Fruit fly (Drosophila melanogaster): ENCODE results near the gene CG2698.

Gene CG2698

dm6 chr3R:7972179-7972578 lies 29.2 kb upstream of the CG2698 start:
- TF ChIP-seq noc (tag; optimal IDR thresholded peaks at IDR 0.05), result no peak

DNA sequence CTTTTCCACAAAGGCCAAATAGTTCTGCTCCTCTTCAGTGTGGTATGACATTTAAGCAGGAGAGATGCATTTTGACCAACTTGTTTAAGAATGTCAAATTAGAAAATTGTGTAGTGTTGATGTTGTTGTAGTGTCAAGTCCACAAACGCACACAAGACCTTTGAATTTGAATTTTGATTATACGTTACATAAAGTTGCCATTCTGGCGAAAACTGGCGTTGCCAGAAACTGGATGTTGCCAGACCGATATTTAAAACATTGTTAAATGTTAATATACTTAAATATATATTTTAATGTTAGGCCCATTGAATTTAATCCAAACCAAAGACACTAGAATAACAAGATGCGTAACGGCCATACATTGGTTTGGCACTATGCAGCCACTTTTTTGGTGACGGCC lies 28.3 kb upstream of the CG2698 start:
- TF ChIP-seq noc (tag; optimal IDR thresholded peaks at IDR 0.05), result no peak

DNA sequence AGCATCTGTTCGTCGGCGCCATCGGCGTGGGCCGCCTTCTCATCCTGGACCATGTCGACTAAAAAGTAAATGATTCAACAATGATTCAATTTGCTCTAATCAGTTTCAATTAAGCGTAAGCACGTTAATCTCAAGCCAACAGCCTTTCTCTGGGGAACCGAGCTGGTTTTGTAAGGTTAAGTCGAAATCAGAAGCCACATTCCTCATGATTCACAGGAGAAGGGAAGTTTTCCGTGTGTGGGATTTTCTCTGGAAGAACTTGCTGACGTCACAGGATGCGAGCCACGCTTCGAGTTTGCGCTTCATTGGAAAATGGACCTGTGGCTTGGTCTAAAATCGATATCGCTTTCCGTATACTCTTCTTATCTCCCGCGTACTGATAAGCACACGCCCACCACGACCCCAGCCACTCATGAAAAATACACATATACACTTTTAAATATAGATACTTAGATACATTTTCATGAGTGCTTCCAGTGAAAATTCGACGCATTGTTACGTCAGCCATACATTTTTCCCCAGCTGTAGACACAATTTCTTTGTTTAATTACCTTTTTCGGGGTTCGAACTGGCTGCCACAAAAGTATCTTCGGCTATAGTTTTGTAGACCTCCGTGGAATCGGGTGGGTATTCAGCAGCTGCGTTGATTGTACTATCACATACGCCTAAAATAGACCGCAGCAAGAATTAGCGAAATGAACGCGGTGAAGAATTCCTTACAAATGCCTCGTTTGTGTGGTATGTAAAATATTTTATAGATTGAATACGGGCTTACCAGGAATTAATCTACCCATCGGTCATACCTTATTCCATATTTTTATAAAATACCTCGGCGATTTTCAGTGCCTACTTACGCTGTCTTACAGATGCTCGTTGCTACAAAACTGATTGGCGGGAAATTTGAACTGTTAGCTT lies 24.1 kb upstream of the CG2698 start:
- TF ChIP-seq noc (tag; optimal IDR thresholded peaks at IDR 0.05), result peak; percentile 58

dm6 chr3R:7978379-7979009 lies 22.9 kb upstream of the CG2698 start, which contains the start of the genes CD98hc and Os-C:
Gene CD98hc (minus strand): TSS chr3R:7978428.
Gene Os-C (plus strand): TSS chr3R:7978959.
- TF ChIP-seq noc (tag; optimal IDR thresholded peaks at IDR 0.05), result no peak

dm6 chr3R:7980222-7980621 lies 21.1 kb upstream of the CG2698 start, which contains the start of gene Sfp84E:
Gene Sfp84E (minus strand): TSS chr3R:7980322.
- TF ChIP-seq noc (tag; optimal IDR thresholded peaks at IDR 0.05), result no peak

- no peak for TF ChIP-seq noc (tag; optimal IDR thresholded peaks at IDR 0.05)
Observed at dm6 chr3R:7981396-7981795, 20.0 kb upstream of the CG2698 start.

DNA sequence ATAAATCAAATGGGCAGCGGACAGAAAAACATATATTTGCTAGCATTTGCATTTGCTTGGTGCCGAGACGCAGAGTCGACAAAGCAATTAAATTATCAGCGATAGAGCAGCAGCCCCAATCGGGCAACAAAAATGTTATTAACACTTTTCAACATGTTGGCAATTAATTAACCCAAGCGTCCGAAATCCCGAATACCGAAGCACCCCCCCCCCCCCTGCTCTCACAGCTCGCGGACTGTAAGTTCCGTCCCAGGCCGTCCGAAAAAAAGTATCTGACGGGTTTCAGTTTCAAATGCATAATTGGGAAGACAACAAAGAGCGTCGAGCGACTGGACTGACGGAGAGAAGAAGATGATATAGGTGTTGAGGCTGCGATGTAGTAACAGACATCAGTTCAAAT lies 11.1 kb upstream of the CG2698 start:
- TF ChIP-seq noc (tag; optimal IDR thresholded peaks at IDR 0.05), result no peak

DNA sequence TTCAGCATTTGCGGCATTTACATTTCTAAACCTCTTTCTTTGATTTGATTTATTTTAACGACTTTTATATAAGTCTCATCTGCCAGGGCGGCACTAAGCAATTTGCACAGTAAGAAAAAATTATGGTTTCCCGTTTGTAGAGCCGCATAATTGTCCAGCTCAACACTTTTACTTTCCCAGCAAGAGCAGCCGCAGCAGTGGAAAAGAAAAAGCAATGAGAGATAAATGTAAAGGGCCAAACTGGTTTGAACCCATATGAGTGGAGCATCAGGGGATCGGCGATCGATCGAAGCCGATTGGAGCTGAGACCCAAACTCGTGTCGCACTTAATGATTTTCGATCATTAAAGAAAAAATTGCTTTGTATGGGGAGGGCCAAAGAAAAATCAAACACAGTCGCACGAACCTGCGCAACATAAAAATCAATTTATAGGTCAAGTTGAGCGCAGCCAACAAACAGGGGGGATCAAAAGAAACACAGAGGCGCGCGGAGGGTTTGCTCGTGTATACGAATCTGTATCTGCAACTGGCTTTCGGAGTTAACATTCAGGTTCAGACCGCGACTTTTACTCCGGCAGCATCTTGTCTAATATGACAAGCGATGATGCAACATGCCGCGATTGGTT lies 10.5 kb upstream of the CG2698 start:
- no peak for TF ChIP-seq noc (tag; optimal IDR thresholded peaks at IDR 0.05)

dm6 chr3R:7991446-7991845 lies 9.9 kb upstream of the CG2698 start:
- TF ChIP-seq noc (tag; optimal IDR thresholded peaks at IDR 0.05), result no peak

DNA sequence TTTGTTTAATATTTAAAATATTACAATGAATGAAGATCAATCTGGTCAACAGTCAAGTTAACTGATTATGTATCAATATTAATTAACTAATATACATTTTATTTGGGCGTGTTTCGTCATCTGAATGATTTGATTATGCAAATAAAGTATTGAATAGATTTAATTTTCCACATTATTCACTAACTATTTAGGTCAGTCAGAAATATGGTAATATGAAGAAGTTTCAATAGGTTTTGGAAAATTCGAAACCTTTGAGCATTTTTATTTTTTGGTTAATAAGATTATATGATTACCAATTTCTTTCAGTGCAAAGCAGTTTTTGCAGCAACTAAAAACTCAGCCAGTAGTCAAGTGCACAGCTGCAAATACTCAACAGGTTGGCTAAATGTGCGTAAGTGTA lies 9.3 kb upstream of the CG2698 start:
- TF ChIP-seq noc (tag; optimal IDR thresholded peaks at IDR 0.05), result no peak

dm6 chr3R:7993506-7993905 lies 7.9 kb upstream of the CG2698 start:
- TF ChIP-seq noc (tag; optimal IDR thresholded peaks at IDR 0.05), result no peak

DNA sequence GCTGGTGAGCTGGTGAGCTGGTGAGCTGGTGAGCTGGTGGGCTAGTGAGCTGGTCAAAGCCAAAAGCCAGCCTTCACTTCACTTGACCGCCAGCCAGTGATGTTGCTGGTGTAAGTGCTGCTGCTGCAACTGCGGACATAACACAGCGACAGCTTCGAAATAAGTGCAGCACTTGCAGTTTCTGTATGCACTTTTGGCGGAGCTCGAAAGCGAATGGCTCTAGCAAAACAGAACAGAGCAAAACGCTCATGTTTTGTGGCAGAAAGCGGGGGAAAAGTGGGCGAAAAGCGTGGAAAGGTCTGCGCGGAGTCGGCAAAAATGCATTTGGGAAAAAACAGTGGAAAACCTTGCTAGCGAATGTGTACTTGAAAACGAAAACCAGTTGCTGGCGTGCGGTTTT lies 6.7 kb upstream of the CG2698 start:
- no peak for TF ChIP-seq noc (tag; optimal IDR thresholded peaks at IDR 0.05)

DNA sequence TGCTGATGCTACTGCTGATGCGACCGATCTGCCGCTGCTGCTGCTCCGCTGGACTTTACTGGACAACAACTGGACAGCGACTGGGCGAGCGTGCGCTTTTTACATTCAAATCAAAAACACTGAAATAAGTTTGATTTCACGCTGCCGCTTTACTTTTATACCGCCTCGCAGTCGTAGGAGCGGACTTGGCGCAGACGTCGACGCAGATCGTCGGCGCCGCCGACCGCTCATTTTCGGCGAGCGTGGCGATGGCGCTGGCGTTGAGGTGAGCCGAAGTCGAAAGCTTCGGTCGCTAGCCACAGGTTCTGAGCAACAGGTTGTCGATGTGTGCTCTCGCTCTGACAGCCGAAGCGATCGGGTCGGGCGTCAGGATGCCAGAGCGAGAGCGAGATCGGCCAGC lies 5.6 kb upstream of the CG2698 start, which contains the start of gene Elovl7:
TSS of gene Elovl7 (minus strand) at position 131 of the 400 bp plus-strand sequence.
- no peak for TF ChIP-seq noc (tag; optimal IDR thresholded peaks at IDR 0.05)

- TF ChIP-seq noc (tag; optimal IDR thresholded peaks at IDR 0.05), result no peak
Observed at dm6 chr3R:7998778-7999177, 2.6 kb upstream of the CG2698 start.

DNA sequence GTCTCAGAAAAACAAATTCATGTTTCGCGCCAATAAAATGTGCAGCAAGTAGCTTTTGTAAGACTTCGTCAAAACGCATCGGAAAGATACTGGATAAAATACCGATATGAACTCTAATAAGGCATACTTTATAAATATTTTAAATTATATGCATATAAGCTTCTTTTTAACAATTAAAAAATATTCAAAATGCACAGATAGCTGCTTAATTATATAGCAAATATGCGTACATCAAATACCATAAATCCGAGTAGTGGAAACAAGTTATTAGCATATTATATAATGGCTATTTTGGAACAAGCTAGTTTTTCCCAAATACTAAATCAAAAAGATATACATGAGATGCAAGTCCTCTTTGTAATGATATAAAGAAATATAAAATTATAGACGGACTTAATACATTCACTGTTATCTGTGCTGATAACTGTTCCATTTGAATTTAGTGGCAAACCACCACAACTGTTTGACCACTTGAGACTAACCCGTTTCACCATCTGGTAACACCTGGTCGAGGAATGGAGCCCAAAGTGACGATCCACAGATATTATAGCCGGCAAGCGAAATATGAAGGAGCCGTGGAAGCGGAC lies 1.7 kb upstream of the CG2698 start, which contains the start of gene PIG-H:
TSS of gene PIG-H (plus strand) at position 303 of the 587 bp plus-strand sequence.
- no peak for TF ChIP-seq noc (tag; optimal IDR thresholded peaks at IDR 0.05)
